Worm (Caenorhabditis elegans): Measurements from ENCODE around the gene let-92.

Gene let-92

DNA sequence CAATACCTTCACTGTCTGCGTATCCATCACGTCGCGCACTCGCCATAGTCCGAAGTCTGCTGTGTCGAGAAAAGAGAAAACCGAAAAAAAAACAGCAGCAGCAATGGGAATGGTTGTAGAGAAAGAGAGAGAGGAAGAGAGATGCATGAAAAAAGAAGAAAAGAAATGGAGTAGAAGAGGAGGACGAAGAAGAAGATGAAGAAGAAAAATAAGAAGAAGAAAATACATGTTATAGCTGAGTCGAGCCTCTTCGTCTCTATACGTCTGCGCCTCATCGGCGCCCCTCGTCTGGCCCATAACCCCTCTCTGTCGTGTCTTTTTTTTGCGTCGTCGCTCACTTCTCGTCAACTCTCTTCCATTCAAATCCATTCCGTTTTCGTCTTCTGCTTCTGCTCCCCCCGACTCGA lies 48.5 kb upstream of the let-92 start (continued):
- TF ChIP-seq sem-4 (tag; optimal IDR thresholded peaks at IDR 0.05) (peak; percentile 76), nhr-21 (tag; optimal IDR thresholded peaks at IDR 0.05) (peak; percentile 67), ZK546.5 (tag; optimal IDR thresholded peaks at IDR 0.05) (no peak), ama-1 (optimal IDR thresholded peaks at IDR 0.05) (no peak), skn-1 (tag; optimal IDR thresholded peaks at IDR 0.05) (no peak), unc-55 (GFP tag; optimal IDR thresholded peaks at IDR 0.05) (peak; percentile 89)

DNA sequence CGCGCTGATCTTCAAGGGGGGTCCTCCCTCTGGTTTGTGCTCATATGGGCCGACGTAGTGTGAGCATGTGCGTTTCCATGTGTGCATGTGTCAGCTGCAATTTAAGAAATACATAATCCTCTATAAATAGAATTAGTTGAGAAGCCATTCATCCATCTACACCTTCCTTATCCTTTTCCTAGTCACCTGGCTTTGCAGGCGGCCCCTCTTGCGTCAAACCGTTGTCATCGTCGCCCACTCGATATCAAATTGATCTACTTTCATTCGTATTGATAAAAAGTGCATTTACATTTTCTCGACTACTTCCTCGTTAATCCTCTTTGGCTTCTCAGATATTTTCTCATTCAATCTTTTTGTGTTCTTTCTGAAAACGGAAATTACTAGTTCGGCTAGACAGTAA lies 46.2 kb upstream of the let-92 start:
- TF ChIP-seq lsy-2 (tag; optimal IDR thresholded peaks at IDR 0.05) (peak in 1 of 2 experiments; percentile 10), nhr-11 (tag; optimal IDR thresholded peaks at IDR 0.05) (no peak), ceh-82 (tag; optimal IDR thresholded peaks at IDR 0.05) (no peak), ztf-1 (GFP tag; conservative IDR thresholded peaks at IDR 0.05) (no peak), sma-9 (GFP tag; optimal IDR thresholded peaks at IDR 0.05) (peak; percentile 41), sma-9 (tag; optimal IDR thresholded peaks at IDR 0.05) (no peak)

DNA sequence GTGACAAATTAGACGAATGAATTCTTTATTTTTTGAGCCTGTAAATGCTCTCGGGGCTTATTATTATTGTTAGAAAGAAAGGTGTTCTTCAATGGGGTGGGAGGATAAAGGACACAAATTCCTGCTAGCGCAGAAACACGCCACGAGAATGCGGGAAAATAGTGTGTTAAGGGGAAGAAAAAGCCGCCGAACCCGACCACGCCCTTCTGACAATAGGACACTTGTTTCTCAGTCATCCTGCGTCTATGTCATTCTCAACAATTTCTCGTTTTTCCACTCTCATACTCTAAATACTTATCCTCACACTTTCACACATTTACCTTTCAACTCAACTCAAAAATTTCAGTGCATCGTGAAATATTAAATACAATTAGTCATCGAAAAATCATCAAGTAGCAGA lies 44.3 kb upstream of the let-92 start, which contains the start of gene M117.1:
M117.1 (plus strand) TSS at position 347 of the 400 bp plus-strand sequence.
- peak in 1 of 2 experiments; percentile 20 for TF ChIP-seq mdl-1 (tag; optimal IDR thresholded peaks at IDR 0.05)
- TF ChIP-seq aly-2 (tag; optimal IDR thresholded peaks at IDR 0.05): no peak

DNA sequence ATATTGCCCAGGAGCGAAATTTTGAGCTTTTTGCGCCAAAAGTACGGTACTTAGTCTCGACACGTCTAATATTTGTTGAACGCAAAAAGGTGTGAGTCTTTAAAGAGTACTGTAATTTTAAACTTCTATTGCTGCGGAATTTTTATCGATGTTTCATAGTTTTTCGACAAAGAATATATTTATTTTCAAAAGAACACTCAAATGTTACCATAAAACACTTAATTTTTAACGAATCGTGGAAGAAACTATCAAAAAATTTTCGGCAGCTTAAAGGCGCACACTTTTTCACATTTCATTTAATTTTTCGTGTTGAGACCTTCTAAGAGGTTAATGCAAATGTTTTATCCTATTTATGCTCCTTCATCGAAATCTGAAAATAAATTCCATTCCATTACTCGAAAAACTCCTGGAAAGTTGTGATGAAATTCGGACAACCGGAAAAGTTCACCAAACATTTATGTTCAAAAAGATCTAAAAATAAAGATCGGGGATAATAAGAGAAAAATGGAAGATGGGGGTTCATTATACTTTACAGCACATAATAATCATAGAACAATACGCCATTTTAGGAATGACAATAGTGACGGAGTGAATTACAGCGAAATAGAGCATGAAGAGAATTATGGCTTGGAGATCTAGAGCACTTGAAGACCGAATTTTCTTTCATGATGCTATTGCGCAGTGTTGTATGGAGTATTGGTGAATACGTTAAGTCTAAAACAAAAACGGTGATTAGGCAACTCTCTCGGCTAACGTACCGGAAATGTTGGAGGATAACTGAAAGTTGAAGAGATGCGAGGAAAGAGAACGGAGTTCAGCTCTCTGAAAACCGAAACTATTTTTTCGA lies 38.0 kb upstream of the let-92 start:
- no peak for TF ChIP-seq dmd-4 (tag; optimal IDR thresholded peaks at IDR 0.05)
- no peak for TF ChIP-seq unc-39 (tag; optimal IDR thresholded peaks at IDR 0.05)
- TF ChIP-seq lin-13 (GFP tag; optimal IDR thresholded peaks at IDR 0.05): peak; percentile 1
- no peak for TF ChIP-seq ztf-11 (tag; optimal IDR thresholded peaks at IDR 0.05)
- no peak for TF ChIP-seq nhr-11 (tag; optimal IDR thresholded peaks at IDR 0.05)
- TF ChIP-seq sma-3 (GFP tag; optimal IDR thresholded peaks at IDR 0.05): no peak
- TF ChIP-seq egl-27 (tag; optimal IDR thresholded peaks at IDR 0.05): no peak
- no peak for TF ChIP-seq lin-39 (tag; optimal IDR thresholded peaks at IDR 0.05)
- TF ChIP-seq fos-1 (tag; optimal IDR thresholded peaks at IDR 0.05): no peak
- no peak for TF ChIP-seq ztf-4 (tag; optimal IDR thresholded peaks at IDR 0.05)
- no peak for TF ChIP-seq mdl-1 (tag; optimal IDR thresholded peaks at IDR 0.05)
- TF ChIP-seq F13H6.1 (tag; optimal IDR thresholded peaks at IDR 0.05): peak; percentile 8
- TF ChIP-seq peb-1 (tag; optimal IDR thresholded peaks at IDR 0.05): no peak
- TF ChIP-seq nhr-129 (tag; optimal IDR thresholded peaks at IDR 0.05): no peak
- TF ChIP-seq mbf-1 (tag; optimal IDR thresholded peaks at IDR 0.05): no peak
- no peak for TF ChIP-seq Y55F3AM.14 (GFP tag; optimal IDR thresholded peaks at IDR 0.05)
- no peak for TF ChIP-seq nhr-6 (tag; optimal IDR thresholded peaks at IDR 0.05)
- TF ChIP-seq nhr-77 (tag; optimal IDR thresholded peaks at IDR 0.05): no peak
- peak; percentile 8 for TF ChIP-seq C34F6.9 (tag; optimal IDR thresholded peaks at IDR 0.05)
- TF ChIP-seq unc-55 (GFP tag; optimal IDR thresholded peaks at IDR 0.05): no peak
- no peak for TF ChIP-seq nhr-21 (tag; optimal IDR thresholded peaks at IDR 0.05)
- TF ChIP-seq R02D3.7 (tag; optimal IDR thresholded peaks at IDR 0.05): no peak
- no peak for TF ChIP-seq nhr-25 (tag; optimal IDR thresholded peaks at IDR 0.05)
- TF ChIP-seq ceh-16 (tag; optimal IDR thresholded peaks at IDR 0.05): no peak
- TF ChIP-seq ztf-1 (GFP tag; conservative IDR thresholded peaks at IDR 0.05): no peak
- TF ChIP-seq sem-4 (tag; optimal IDR thresholded peaks at IDR 0.05): peak; percentile 5
- no peak for TF ChIP-seq elt-3 (tag; optimal IDR thresholded peaks at IDR 0.05)
- TF ChIP-seq aly-2 (tag; optimal IDR thresholded peaks at IDR 0.05): no peak
- TF ChIP-seq crh-2 (tag; optimal IDR thresholded peaks at IDR 0.05): peak; percentile 43
- TF ChIP-seq zag-1 (tag; optimal IDR thresholded peaks at IDR 0.05): no peak
- TF ChIP-seq ama-1 (optimal IDR thresholded peaks at IDR 0.05): peak; percentile 12
- no peak for TF ChIP-seq skn-1 (tag; optimal IDR thresholded peaks at IDR 0.05)
- TF ChIP-seq lsy-2 (tag; optimal IDR thresholded peaks at IDR 0.05): peak in 1 of 2 experiments; percentile 14
- no peak for TF ChIP-seq nhr-23 (tag; optimal IDR thresholded peaks at IDR 0.05)
- TF ChIP-seq snpc-4 (tag; optimal IDR thresholded peaks at IDR 0.05): no peak
- TF ChIP-seq sma-9 (GFP tag; optimal IDR thresholded peaks at IDR 0.05): no peak
- TF ChIP-seq sma-9 (tag; optimal IDR thresholded peaks at IDR 0.05): no peak
- no peak for TF ChIP-seq nhr-12 (tag; optimal IDR thresholded peaks at IDR 0.05)
- TF ChIP-seq nhr-237 (tag; optimal IDR thresholded peaks at IDR 0.05): no peak
- no peak for TF ChIP-seq ZK546.5 (tag; optimal IDR thresholded peaks at IDR 0.05)
- TF ChIP-seq mab-5 (tag; optimal IDR thresholded peaks at IDR 0.05): no peak
- TF ChIP-seq gmeb-1 (tag; optimal IDR thresholded peaks at IDR 0.05): no peak
- no peak for TF ChIP-seq nhr-10 (tag; optimal IDR thresholded peaks at IDR 0.05)
- no peak for TF ChIP-seq blmp-1 (tag; optimal IDR thresholded peaks at IDR 0.05; ENCODE audit: insufficient read depth)
- TF ChIP-seq elt-1 (tag; optimal IDR thresholded peaks at IDR 0.05): no peak
